Worm (Caenorhabditis elegans) whole organism, L2 larva: ENCODE data around the gene che-10.

Source experiments
- C34F6.9 ChIP-seq: fragments of 150-350 bp; optimal IDR thresholded peaks from 2 replicates; lab custom pipeline; 2014; ENCODE audit warnings: missing biosample characterization, missing genetic modification characterization
- F13H6.1 ChIP-seq: sonication (generic microtip); optimal IDR thresholded peaks from 2 replicates; lab custom pipeline; 2016; ENCODE audit warnings: missing genetic modification characterization, missing compliant biosample characterization
- Y55F3AM.14 ChIP-seq: fragments of 200-800 bp; sonication (Bioruptor generic); optimal IDR thresholded peaks from 2 replicates; lab custom pipeline; 2018; ENCODE audit warnings: mild to moderate bottlenecking, missing genetic modification characterization, missing compliant biosample characterization
- ZK546.5 ChIP-seq: sonication (generic microtip); optimal IDR thresholded peaks from 2 replicates; lab custom pipeline; 2017; ENCODE audit warnings: missing biosample characterization, missing genetic modification characterization
- alr-1 ChIP-seq: fragments of 150-350 bp; optimal IDR thresholded peaks from 2 replicates; lab custom pipeline; 2014; ENCODE audit warnings: missing biosample characterization, missing genetic modification characterization
- aly-2 ChIP-seq: fragments of 150-350 bp; optimal IDR thresholded peaks from 2 replicates; lab custom pipeline; 2014; ENCODE audit warnings: missing biosample characterization, missing genetic modification characterization
- ama-1 ChIP-seq: fragments of 150-350 bp; optimal IDR thresholded peaks from 2 replicates; lab custom pipeline; 2018; ENCODE audit warnings: inconsistent platforms
- blmp-1 ChIP-seq: sonication (generic microtip); optimal IDR thresholded peaks from 2 replicates; lab custom pipeline; 2017; ENCODE audit warnings: missing genetic modification characterization, mild to moderate bottlenecking, missing compliant biosample characterization, antibody characterized with exemption, moderate library complexity; ENCODE audit not compliant: insufficient read depth
- ceh-16 ChIP-seq: fragments of 150-350 bp; optimal IDR thresholded peaks from 2 replicates; lab custom pipeline; 2014; ENCODE audit warnings: missing biosample characterization, missing genetic modification characterization
- ceh-82 ChIP-seq: fragments of 150-350 bp; optimal IDR thresholded peaks from 2 replicates; lab custom pipeline; 2014; ENCODE audit warnings: missing biosample characterization, missing genetic modification characterization
- crh-2 ChIP-seq: sonication (generic microtip); optimal IDR thresholded peaks from 2 replicates; lab custom pipeline; 2017; ENCODE audit warnings: missing biosample characterization, missing genetic modification characterization
- dmd-4 ChIP-seq: sonication (generic microtip); optimal IDR thresholded peaks from 2 replicates; lab custom pipeline; 2017; ENCODE audit warnings: missing biosample characterization, missing genetic modification characterization
- elt-3 ChIP-seq: sonication (generic microtip); optimal IDR thresholded peaks from 2 replicates; lab custom pipeline; 2017; ENCODE audit warnings: missing biosample characterization, missing genetic modification characterization
- fos-1 ChIP-seq: fragments of 150-350 bp; optimal IDR thresholded peaks from 2 replicates; lab custom pipeline; 2014; ENCODE audit warnings: missing biosample characterization, missing genetic modification characterization
- gmeb-1 ChIP-seq: fragments of 150-350 bp; optimal IDR thresholded peaks from 2 replicates; lab custom pipeline; 2014; ENCODE audit warnings: missing biosample characterization, missing genetic modification characterization
- lin-11 ChIP-seq: fragments of 150-350 bp; sonication (generic microtip); optimal IDR thresholded peaks from 2 replicates; lab custom pipeline; 2014; ENCODE audit warnings: missing biosample characterization, missing genetic modification characterization, inconsistent platforms, mixed read lengths
- lin-39 ChIP-seq: fragments of 150-350 bp; optimal IDR thresholded peaks from 2 replicates; lab custom pipeline; 2014; ENCODE audit warnings: missing biosample characterization, missing genetic modification reagents, missing genetic modification characterization
- lsy-2 ChIP-seq, 2 experiments: fragments of 150-350 bp in 1 of 2; sonication (generic microtip) in 1 of 2; optimal IDR thresholded peaks; 2 replicates each; lab custom pipeline; 2014 to 2017; ENCODE audit warnings: missing biosample characterization in 2 of 2, missing genetic modification characterization in 2 of 2
- mab-5 ChIP-seq: fragments of 150-350 bp; optimal IDR thresholded peaks from 2 replicates; lab custom pipeline; 2014; ENCODE audit warnings: missing biosample characterization, missing genetic modification characterization
- mdl-1 ChIP-seq, 2 experiments: fragments of 150-350 bp in 1 of 2; sonication (generic microtip) in 1 of 2; optimal IDR thresholded peaks; 2 replicates each; lab custom pipeline; 2017; ENCODE audit warnings: missing biosample characterization in 2 of 2, missing genetic modification characterization in 2 of 2
- nhr-21 ChIP-seq: fragments of 150-350 bp; optimal IDR thresholded peaks from 2 replicates; lab custom pipeline; 2014; ENCODE audit warnings: missing biosample characterization, missing genetic modification characterization
- nhr-25 ChIP-seq: fragments of 150-350 bp; sonication (generic microtip); optimal IDR thresholded peaks from 3 replicates; lab custom pipeline; 2014; ENCODE audit warnings: missing biosample characterization, missing genetic modification characterization
- peb-1 ChIP-seq: fragments of 150-350 bp; optimal IDR thresholded peaks from 2 replicates; lab custom pipeline; 2014; ENCODE audit warnings: missing biosample characterization, missing genetic modification characterization
- sem-4 ChIP-seq: fragments of 150-350 bp; optimal IDR thresholded peaks from 2 replicates; lab custom pipeline; 2014; ENCODE audit warnings: missing biosample characterization, missing genetic modification reagents, missing genetic modification characterization
- skn-1 ChIP-seq: sonication (generic microtip); optimal IDR thresholded peaks from 2 replicates; lab custom pipeline; 2017; ENCODE audit warnings: missing biosample characterization, missing genetic modification characterization
- sma-9 ChIP-seq, 2 experiments: fragments of 150-350 bp in 1 of 2; sonication (generic microtip) in 1 of 2; optimal IDR thresholded peaks; 2 replicates each; lab custom pipeline; 2014 to 2016; ENCODE audit warnings: missing genetic modification characterization in 2 of 2, mild to moderate bottlenecking in 1 of 2, missing biosample characterization in 1 of 2, missing compliant biosample characterization in 1 of 2, missing genetic modification reagents in 1 of 2, moderate library complexity in 1 of 2
- snpc-4 ChIP-seq: fragments of 150-350 bp; optimal IDR thresholded peaks from 2 replicates; lab custom pipeline; 2014; ENCODE audit warnings: missing biosample characterization, missing genetic modification characterization
- unc-39 ChIP-seq: fragments of 150-350 bp; optimal IDR thresholded peaks from 2 replicates; lab custom pipeline; 2014; ENCODE audit warnings: missing biosample characterization, missing genetic modification characterization
- unc-62 ChIP-seq: fragments of 150-350 bp; optimal IDR thresholded peaks from 2 replicates; lab custom pipeline; 2014; ENCODE audit warnings: missing biosample characterization, missing genetic modification reagents, missing genetic modification characterization
- zag-1 ChIP-seq: fragments of 150-350 bp; optimal IDR thresholded peaks from 2 replicates; lab custom pipeline; 2014; ENCODE audit warnings: missing biosample characterization, missing genetic modification characterization
- ztf-11 ChIP-seq: sonication (generic microtip); optimal IDR thresholded peaks from 2 replicates; lab custom pipeline; 2017; ENCODE audit warnings: missing biosample characterization, missing genetic modification characterization
- ztf-4 ChIP-seq: fragments of 150-350 bp; optimal IDR thresholded peaks from 2 replicates; lab custom pipeline; 2014; ENCODE audit warnings: missing biosample characterization, missing genetic modification characterization

Gene che-10

ce11 chrII:4626606-4627005 lies 11.5 kb downstream of the che-10 start, which contains the start of gene F35D11.1:
F35D11.1 (plus strand) TSS chrII:4626906.
- TF ChIP-seq alr-1 (tag; lab: Kevin White, UChicago) = no peak
- TF ChIP-seq F13H6.1 (tag; lab: Kevin White, UChicago) = no peak
- no peak for TF ChIP-seq sem-4 (tag; lab: Kevin White, UChicago)
- no peak for TF ChIP-seq ztf-4 (tag; lab: Kevin White, UChicago)
- no peak for TF ChIP-seq nhr-21 (tag; lab: Kevin White, UChicago)
- TF ChIP-seq dmd-4 = no peak
- TF ChIP-seq fos-1 = no peak
- no peak for TF ChIP-seq ceh-16 (tag; lab: Kevin White, UChicago)
- no peak for TF ChIP-seq unc-39 (tag; lab: Kevin White, UChicago)
- no peak for TF ChIP-seq C34F6.9 (tag; lab: Kevin White, UChicago)
- no peak for TF ChIP-seq nhr-25 (tag; lab: Kevin White, UChicago)
- no peak for TF ChIP-seq Y55F3AM.14
- no peak for TF ChIP-seq peb-1 (tag; lab: Kevin White, UChicago)
- TF ChIP-seq gmeb-1 (tag; lab: Kevin White, UChicago) = no peak
- TF ChIP-seq ama-1 (lab: Kevin White, UChicago) = no peak
- no peak for TF ChIP-seq ztf-11
- TF ChIP-seq lsy-2 (tag; optimal IDR thresholded peaks at IDR 0.05; lab: Kevin White, UChicago) = no peak
- TF ChIP-seq, all 48 proteins: peak for 0

DNA sequence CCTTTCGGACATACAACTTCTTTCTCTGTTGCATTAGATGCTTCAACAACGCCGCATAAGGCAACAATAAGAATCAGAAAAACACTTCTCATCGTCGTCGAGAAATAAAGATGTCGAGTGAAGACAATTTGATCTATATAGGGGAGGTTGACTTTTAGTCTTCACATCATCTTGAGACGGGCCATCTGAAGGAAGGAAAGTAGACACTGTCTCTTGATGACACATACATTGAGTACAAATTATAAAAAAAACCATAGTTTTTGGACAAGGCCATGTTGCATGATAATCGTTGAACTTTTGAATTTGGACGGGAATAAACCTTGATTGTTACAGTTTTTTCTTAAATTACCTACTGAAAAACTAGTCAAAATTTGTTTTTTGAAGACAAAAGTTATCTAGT lies 16.5 kb downstream of the che-10 start, which contains the start of gene clec-139:
Gene clec-139 (minus strand): TSS at position 101 of the 400 bp plus-strand sequence.
- TF ChIP-seq unc-62 = no peak

DNA sequence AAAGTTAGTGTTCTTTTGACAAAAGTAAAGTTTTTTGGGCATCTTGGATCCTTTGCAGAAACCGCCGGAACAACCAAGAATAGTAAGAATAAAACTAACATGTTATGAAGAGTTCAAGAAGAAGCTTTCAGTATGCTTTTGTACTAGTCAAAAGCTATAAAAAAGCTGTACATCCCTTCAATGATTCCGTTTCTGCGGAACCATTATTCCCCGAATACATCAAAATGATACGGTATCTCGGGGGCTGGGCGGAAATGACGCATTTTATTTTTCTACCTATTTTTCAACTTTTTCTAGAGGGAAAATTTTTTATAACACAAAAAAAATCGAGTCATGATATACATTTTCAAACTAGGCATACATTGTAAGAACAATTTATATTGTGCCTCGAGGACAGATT lies 18.4 kb downstream of the che-10 start, which contains the start of gene clec-138:
Gene clec-138 (minus strand): TSS at position 101 of the 400 bp plus-strand sequence.
- TF ChIP-seq lsy-2 (tag; optimal IDR thresholded peaks at IDR 0.05; lab: Kevin White, UChicago) (no peak), crh-2 (tag; lab: Kevin White, UChicago) (no peak), Y55F3AM.14 (no peak), mab-5 (tag; lab: Kevin White, UChicago) (no peak), ceh-82 (tag; lab: Kevin White, UChicago) (no peak), unc-39 (tag; lab: Kevin White, UChicago) (no peak), blmp-1 (tag; lab: Kevin White, UChicago) (no peak), skn-1 (tag; lab: Kevin White, UChicago) (no peak), mdl-1 (tag; optimal IDR thresholded peaks at IDR 0.05; lab: Kevin White, UChicago) (no peak), zag-1 (no peak), C34F6.9 (tag; lab: Kevin White, UChicago) (no peak), ZK546.5 (tag; lab: Kevin White, UChicago) (no peak), aly-2 (tag; lab: Kevin White, UChicago) (no peak), elt-3 (tag; lab: Kevin White, UChicago) (no peak), lin-39 (tag; lab: Kevin White, UChicago) (no peak), sma-9 (GFP tag; optimal IDR thresholded peaks at IDR 0.05; lab: Kevin White, UChicago) (no peak), sma-9 (tag; optimal IDR thresholded peaks at IDR 0.05; lab: Kevin White, UChicago) (no peak)
- TF ChIP-seq, all 48 proteins: peak for 0

DNA sequence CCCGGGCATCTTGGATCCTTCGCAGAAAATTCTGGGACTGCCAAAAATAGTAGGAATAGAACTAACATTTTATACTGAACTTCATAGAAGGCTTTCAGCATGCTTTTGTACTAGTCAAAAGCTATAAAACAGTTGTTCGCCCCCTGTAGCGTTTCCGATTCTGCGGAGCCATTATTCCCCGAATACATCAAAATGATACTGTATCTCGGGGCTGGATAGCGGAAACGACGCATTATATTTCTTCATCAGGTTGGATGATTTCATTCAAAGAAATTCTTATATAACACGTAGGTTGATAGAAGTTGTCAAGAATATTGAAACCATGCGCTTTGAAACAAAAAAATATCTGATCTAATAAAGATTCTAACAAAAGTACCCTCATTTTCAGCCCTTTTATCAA lies 20.2 kb downstream of the che-10 start, which contains the start of gene clec-137:
Gene clec-137 (minus strand): TSS at position 101 of the 400 bp plus-strand sequence.
- TF ChIP-seq unc-62 = no peak
- no peak for TF ChIP-seq lin-39 (tag; lab: Kevin White, UChicago)
- TF ChIP-seq lin-11 (tag; lab: Kevin White, UChicago) = no peak
- TF ChIP-seq aly-2 (tag; lab: Kevin White, UChicago) = no peak
- TF ChIP-seq ceh-16 (tag; lab: Kevin White, UChicago) = no peak
- no peak for TF ChIP-seq snpc-4 (tag; lab: Kevin White, UChicago)
- no peak for TF ChIP-seq elt-3 (tag; lab: Kevin White, UChicago)
- TF ChIP-seq F13H6.1 (tag; lab: Kevin White, UChicago) = no peak

- TF ChIP-seq sem-4 (tag; lab: Kevin White, UChicago) = no peak
- TF ChIP-seq, all 48 proteins: peak for 0
Measured at ce11 chrII:4616443-4616842, 21.7 kb downstream of the che-10 start, which contains the start of gene clec-136. clec-136 (minus strand) TSS chrII:4616543.
